Fruit fly (Drosophila melanogaster): Measurements from ENCODE around the gene Vha26.

Gene Vha26

dm6 chr3R:5592009-5592572, 528 bp downstream of the Vha26 start (continued):
- TF ChIP-seq Stat92E (GFP tag; optimal IDR thresholded peaks at IDR 0.05) (no peak), dati (GFP tag; IDR thresholded peaks at IDR 0.05) (no peak), mirr (GFP tag; optimal IDR thresholded peaks at IDR 0.05) (peak; percentile 24), CG34376 (GFP tag; optimal IDR thresholded peaks at IDR 0.05) (peak; percentile 5), phol (tag; optimal IDR thresholded peaks at IDR 0.05) (peak; percentile 28), nerfin-2 (GFP tag; IDR thresholded peaks at IDR 0.05; ENCODE audit: partially characterized antibody) (0 out of 2 replicates have a peak, but pooled peaks have one; percentile 28), seq (GFP tag; IDR thresholded peaks at IDR 0.05) (no peak), pnt (GFP tag; optimal IDR thresholded peaks at IDR 0.05) (no peak), knrl (GFP tag; IDR thresholded peaks at IDR 0.05; ENCODE audit: partially characterized antibody) (no peak), CG11504 (tag; optimal IDR thresholded peaks at IDR 0.05) (no peak), NC2β (GFP tag; optimal IDR thresholded peaks at IDR 0.05) (no peak), Oli (tag; optimal IDR thresholded peaks at IDR 0.05) (no peak), Doc2 (GFP tag; IDR thresholded peaks at IDR 0.05) (no peak), Elba2 (GFP tag; optimal IDR thresholded peaks at IDR 0.05) (peak; percentile 71), Atf-2 (GFP tag; optimal IDR thresholded peaks at IDR 0.05) (no peak), Pdp1 (GFP tag; optimal IDR thresholded peaks at IDR 0.05) (peak in 1 of 2 experiments; percentile 64), cwo (GFP tag; optimal IDR thresholded peaks at IDR 0.05) (peak; percentile 79), CG12769 (tag; optimal IDR thresholded peaks at IDR 0.05) (no peak), CG5245 (GFP tag; optimal IDR thresholded peaks at IDR 0.05) (no peak), tio (GFP tag; optimal IDR thresholded peaks at IDR 0.05) (no peak), scrt (GFP tag; optimal IDR thresholded peaks at IDR 0.05) (no peak), CG2199 (GFP tag; IDR thresholded peaks at IDR 0.05) (no peak), inv (GFP tag; IDR thresholded peaks at IDR 0.05; ENCODE audit: partially characterized antibody) (no peak), Kr (GFP tag; optimal IDR thresholded peaks at IDR 0.05) (no peak), CG33557 (GFP tag; optimal IDR thresholded peaks at IDR 0.05) (no peak), HmgD (GFP tag; optimal IDR thresholded peaks at IDR 0.05) (no peak), CG3281 (GFP tag; optimal IDR thresholded peaks at IDR 0.05) (peak; percentile 3), Ptx1 (GFP tag; IDR thresholded peaks at IDR 0.05) (no peak), cad (GFP tag; optimal IDR thresholded peaks at IDR 0.05) (peak; percentile 39), pita (GFP tag; optimal IDR thresholded peaks at IDR 0.05) (no peak), CG10321 (GFP tag; IDR thresholded peaks at IDR 0.05) (peak; percentile 96), CG3838 (GFP tag; optimal IDR thresholded peaks at IDR 0.05) (no peak), CG4617 (GFP tag; optimal IDR thresholded peaks at IDR 0.05; ENCODE audit: borderline replicate concordance) (peak; percentile 47), YL-1 (GFP tag; optimal IDR thresholded peaks at IDR 0.05) (peak; percentile 78), Sry-δ (GFP tag; optimal IDR thresholded peaks at IDR 0.05) (no peak), CG8478 (optimal IDR thresholded peaks at IDR 0.05) (peak; percentile 17), Med (GFP tag) (peak; percentile 73), insv (GFP tag; optimal IDR thresholded peaks at IDR 0.05) (peak; percentile 43 to 88), Rx (GFP tag; IDR thresholded peaks at IDR 0.05) (no peak), bigmax (GFP tag; optimal IDR thresholded peaks at IDR 0.05) (peak; percentile 13), CG9727 (GFP tag; optimal IDR thresholded peaks at IDR 0.05) (no peak), CG6272 (GFP tag; IDR thresholded peaks at IDR 0.05) (no peak), CG9437 (GFP tag; optimal IDR thresholded peaks at IDR 0.05) (peak; percentile 97), CG9609 (GFP tag; optimal IDR thresholded peaks at IDR 0.05) (no peak), Poxn (GFP tag; IDR thresholded peaks at IDR 0.05) (no peak), sob (GFP tag; IDR thresholded peaks at IDR 0.05) (no peak), CG3163 (GFP tag; optimal IDR thresholded peaks at IDR 0.05) (no peak), E2f1 (GFP tag; IDR thresholded peaks at IDR 0.05) (no peak), trem (tag; optimal IDR thresholded peaks at IDR 0.05) (no peak), CG13894 (tag; optimal IDR thresholded peaks at IDR 0.05) (no peak), wor (GFP tag; IDR thresholded peaks at IDR 0.05) (no peak)

Data from whole organism, embryonic.